Worm (Caenorhabditis elegans) whole organism, mixed stage, embryonic: ENCODE measurements around the gene nhr-34.

ENCODE experiments used
- ceh-43 ChIP-seq: fragments of 200-800 bp; sonication (Bioruptor generic); optimal IDR thresholded peaks from 2 replicates; lab custom pipeline; 2018; ENCODE audit warnings: mild to moderate bottlenecking, missing genetic modification characterization, moderate library complexity, missing compliant biosample characterization
- mab-5 ChIP-seq: fragments of 150-350 bp; optimal IDR thresholded peaks from 2 replicates; lab custom pipeline; 2014; ENCODE audit warnings: missing biosample characterization, missing genetic modification characterization
- mep-1 ChIP-seq: fragments of 150-350 bp; optimal IDR thresholded peaks from 2 replicates; lab custom pipeline; 2017; ENCODE audit warnings: missing biosample characterization, missing genetic modification reagents, missing genetic modification characterization, inconsistent platforms
- mls-2 ChIP-seq: sonication (generic microtip); optimal IDR thresholded peaks from 2 replicates; lab custom pipeline; 2016; ENCODE audit warnings: mild to moderate bottlenecking, missing genetic modification characterization, moderate library complexity, missing compliant biosample characterization
- nhr-76 ChIP-seq: sonication (generic microtip); optimal IDR thresholded peaks from 2 replicates; lab custom pipeline; 2017; ENCODE audit warnings: missing biosample characterization, missing genetic modification characterization
- pha-4 ChIP-seq: fragments of 150-350 bp; optimal IDR thresholded peaks from 2 replicates; lab custom pipeline; 2018; ENCODE audit warnings: missing biosample characterization, missing genetic modification reagents, missing genetic modification characterization
- snpc-4 ChIP-seq: fragments of 150-350 bp; optimal IDR thresholded peaks from 2 replicates; lab custom pipeline; 2014; ENCODE audit warnings: missing biosample characterization, missing genetic modification characterization
- sptf-1 ChIP-seq: sonication (generic microtip); optimal IDR thresholded peaks from 2 replicates; lab custom pipeline; 2017; ENCODE audit warnings: mild to moderate bottlenecking, missing genetic modification characterization, moderate library complexity, missing compliant biosample characterization
- unc-39 ChIP-seq: fragments of 150-350 bp; optimal IDR thresholded peaks from 2 replicates; lab custom pipeline; 2014; ENCODE audit warnings: missing biosample characterization, missing genetic modification characterization
- unc-62 ChIP-seq: fragments of 150-350 bp; optimal IDR thresholded peaks from 2 replicates; lab custom pipeline; 2014; ENCODE audit warnings: missing biosample characterization, missing genetic modification reagents, missing genetic modification characterization
- ztf-11 ChIP-seq: fragments of 150-350 bp; optimal IDR thresholded peaks from 2 replicates; lab custom pipeline; 2014; ENCODE audit warnings: missing biosample characterization, missing genetic modification characterization

- TF ChIP-seq nhr-76 (tag; lab: Kevin White, UChicago) (no peak), sptf-1 (tag; lab: Kevin White, UChicago) (no peak), mls-2 (no peak), mab-5 (no peak), pha-4 (no peak), unc-62 (GFP tag; lab: Kevin White, UChicago) (no peak), ztf-11 (tag; lab: Kevin White, UChicago) (no peak), snpc-4 (no peak), ceh-43 (GFP tag; lab: Kevin White, UChicago) (no peak), mep-1 (tag; lab: Kevin White, UChicago) (no peak), unc-39 (tag; lab: Kevin White, UChicago) (no peak)
Measured at ce11 chrIV:9618015-9618414, 57.5 kb downstream of the nhr-34 start.
